Fruit fly (Drosophila melanogaster): Measurements from ENCODE around the gene Ldsdh1.

The Ldsdh1 gene

dm6 chrX:8080174-8080573 is 1.2 kb downstream of the Ldsdh1 start:
- peak; percentile 0 for TF ChIP-seq h (GFP tag; optimal IDR thresholded peaks at IDR 0.05)
- peak; percentile 8 for TF ChIP-seq psq (GFP tag; optimal IDR thresholded peaks at IDR 0.05)
- peak in 1 of 2 experiments; percentile 30 for TF ChIP-seq foxo (GFP tag; optimal IDR thresholded peaks at IDR 0.05)
- TF ChIP-seq Jra (GFP tag; optimal IDR thresholded peaks at IDR 0.05): no peak

- TF ChIP-seq CG9705 (GFP tag; optimal IDR thresholded peaks at IDR 0.05) (no peak), lola (GFP tag; optimal IDR thresholded peaks at IDR 0.05) (no peak), Myc (optimal IDR thresholded peaks at IDR 0.05) (no peak), GATAd (GFP tag; optimal IDR thresholded peaks at IDR 0.05) (no peak), Hnf4 (GFP tag; optimal IDR thresholded peaks at IDR 0.05) (no peak), br (GFP tag; optimal IDR thresholded peaks at IDR 0.05) (no peak), psq (GFP tag; optimal IDR thresholded peaks at IDR 0.05) (no peak), h (GFP tag; optimal IDR thresholded peaks at IDR 0.05) (no peak), foxo (GFP tag; optimal IDR thresholded peaks at IDR 0.05) (no peak)
Measured at dm6 chrX:8075300-8075927, 6.0 kb downstream of the Ldsdh1 start, which contains the start of the genes Upf2 and CG1571. Upf2 (minus strand) TSS chrX:8075466. CG1571 (plus strand) TSS chrX:8075877.

- TF ChIP-seq Dif (GFP tag; optimal IDR thresholded peaks at IDR 0.05; ENCODE audit: partially characterized antibody): no peak
- TF ChIP-seq Rel (GFP tag; optimal IDR thresholded peaks at IDR 0.05): peak; percentile 61
- peak; percentile 3 for TF ChIP-seq Rel (tag; optimal IDR thresholded peaks at IDR 0.05)
- TF ChIP-seq dsf (GFP tag; optimal IDR thresholded peaks at IDR 0.05; ENCODE audit: borderline replicate concordance): no peak
- peak; percentile 4 for TF ChIP-seq jim (GFP tag; optimal IDR thresholded peaks at IDR 0.05)
- peak; percentile 79 for TF ChIP-seq Sp1 (GFP tag; optimal IDR thresholded peaks at IDR 0.05)
- no peak for TF ChIP-seq dl (GFP tag; optimal IDR thresholded peaks at IDR 0.05; ENCODE audit: insufficient read depth in 1 of 2, partially characterized antibody in 2 of 2)
- peak; percentile 71 for TF ChIP-seq sage (GFP tag; optimal IDR thresholded peaks at IDR 0.05)
- TF ChIP-seq Jra (GFP tag; optimal IDR thresholded peaks at IDR 0.05): peak; percentile 63
- TF ChIP-seq OdsH (GFP tag; optimal IDR thresholded peaks at IDR 0.05): peak; percentile 39
- TF ChIP-seq foxo (GFP tag; optimal IDR thresholded peaks at IDR 0.05): peak in 1 of 2 experiments; percentile 18
- TF ChIP-seq N (GFP tag; optimal IDR thresholded peaks at IDR 0.05): peak; percentile 92
Measured at dm6 chrX:8063223-8063674, 18.2 kb downstream of the Ldsdh1 start.

- TF ChIP-seq foxo (GFP tag; optimal IDR thresholded peaks at IDR 0.05): peak in 1 of 2 experiments; percentile 8
- no peak for TF ChIP-seq usp (GFP tag; optimal IDR thresholded peaks at IDR 0.05)
Measured at dm6 chrX:8062180-8062480, 19.3 kb downstream of the Ldsdh1 start.

- TF ChIP-seq psq (GFP tag; optimal IDR thresholded peaks at IDR 0.05): no peak
- TF ChIP-seq Hnf4 (GFP tag; optimal IDR thresholded peaks at IDR 0.05): peak; percentile 85
- TF ChIP-seq CG9705 (GFP tag; optimal IDR thresholded peaks at IDR 0.05): peak; percentile 39
- TF ChIP-seq Dfd (GFP tag; optimal IDR thresholded peaks at IDR 0.05): no peak
- TF ChIP-seq usp (GFP tag; optimal IDR thresholded peaks at IDR 0.05): no peak
- no peak for TF ChIP-seq Abd-B (GFP tag; optimal IDR thresholded peaks at IDR 0.05)
- TF ChIP-seq tai (GFP tag; optimal IDR thresholded peaks at IDR 0.05): peak; percentile 91
- no peak for TF ChIP-seq sage (GFP tag; optimal IDR thresholded peaks at IDR 0.05)
- TF ChIP-seq GATAd (GFP tag; optimal IDR thresholded peaks at IDR 0.05): no peak
- peak; percentile 67 for TF ChIP-seq rgr (GFP tag; optimal IDR thresholded peaks at IDR 0.05)
- TF ChIP-seq br (GFP tag; optimal IDR thresholded peaks at IDR 0.05): peak; percentile 60
- peak; percentile 38 for TF ChIP-seq brk (GFP tag; optimal IDR thresholded peaks at IDR 0.05)
- peak; percentile 18 for TF ChIP-seq dsf (GFP tag; optimal IDR thresholded peaks at IDR 0.05; ENCODE audit: borderline replicate concordance)
- no peak for TF ChIP-seq CrebA (GFP tag; optimal IDR thresholded peaks at IDR 0.05; ENCODE audit: borderline replicate concordance)
- TF ChIP-seq Mio (GFP tag; optimal IDR thresholded peaks at IDR 0.05): no peak
- no peak for TF ChIP-seq Hr78 (GFP tag; optimal IDR thresholded peaks at IDR 0.05)
- TF ChIP-seq h (GFP tag; optimal IDR thresholded peaks at IDR 0.05): peak; percentile 39
- peak; percentile 34 for TF ChIP-seq dmrt93B (GFP tag; optimal IDR thresholded peaks at IDR 0.05)
- TF ChIP-seq Sp1 (GFP tag; optimal IDR thresholded peaks at IDR 0.05): peak; percentile 50
- no peak for TF ChIP-seq lola (GFP tag; optimal IDR thresholded peaks at IDR 0.05)
- peak; percentile 16 for TF ChIP-seq sv (GFP tag; optimal IDR thresholded peaks at IDR 0.05)
- no peak for TF ChIP-seq woc (GFP tag; optimal IDR thresholded peaks at IDR 0.05)
- TF ChIP-seq N (GFP tag; optimal IDR thresholded peaks at IDR 0.05): no peak
- peak; percentile 55 for TF ChIP-seq fru (GFP tag; optimal IDR thresholded peaks at IDR 0.05)
- TF ChIP-seq pan (optimal IDR thresholded peaks at IDR 0.05): no peak
- TF ChIP-seq Dif (GFP tag; optimal IDR thresholded peaks at IDR 0.05; ENCODE audit: partially characterized antibody): peak; percentile 4
- TF ChIP-seq dl (GFP tag; optimal IDR thresholded peaks at IDR 0.05; ENCODE audit: insufficient read depth in 1 of 2, partially characterized antibody in 2 of 2): no peak
- TF ChIP-seq Jra (GFP tag; optimal IDR thresholded peaks at IDR 0.05): peak; percentile 66
- TF ChIP-seq jim (GFP tag; optimal IDR thresholded peaks at IDR 0.05): no peak
- TF ChIP-seq ey (GFP tag; optimal IDR thresholded peaks at IDR 0.05): no peak
- TF ChIP-seq OdsH (GFP tag; optimal IDR thresholded peaks at IDR 0.05): no peak
- peak; percentile 11 for TF ChIP-seq Myc (optimal IDR thresholded peaks at IDR 0.05)
- TF ChIP-seq Hr83 (GFP tag; optimal IDR thresholded peaks at IDR 0.05; ENCODE audit: poor library complexity, severe bottlenecking): peak; percentile 90
- no peak for TF ChIP-seq Rel (GFP tag; optimal IDR thresholded peaks at IDR 0.05)
- peak; percentile 70 for TF ChIP-seq Rel (tag; optimal IDR thresholded peaks at IDR 0.05)
Measured at dm6 chrX:8061392-8062179, 19.8 kb downstream of the Ldsdh1 start, which contains the start of gene mys. mys (plus strand) TSS chrX:8061645.
